Worm (Caenorhabditis elegans) whole organism, mixed stage, embryonic: ENCODE data around the gene flap-1.

Experiments used
- M03D4.4 ChIP-seq: sonication (generic microtip); optimal IDR thresholded peaks from 2 replicates; lab custom pipeline; 2017; ENCODE audit warnings: mild to moderate bottlenecking, missing genetic modification characterization, missing compliant biosample characterization
- bed-3 ChIP-seq: fragments of 200-800 bp; sonication (Bioruptor generic); optimal IDR thresholded peaks from 3 replicates; lab custom pipeline; 2018; ENCODE audit warnings: mild to moderate bottlenecking, missing genetic modification characterization, moderate library complexity, missing compliant biosample characterization
- blmp-1 ChIP-seq: fragments of 150-350 bp; optimal IDR thresholded peaks from 2 replicates; lab custom pipeline; 2014; ENCODE audit warnings: missing biosample characterization, missing genetic modification characterization
- ceh-39 ChIP-seq: fragments of 150-350 bp; optimal IDR thresholded peaks from 2 replicates; lab custom pipeline; 2014; ENCODE audit warnings: missing biosample characterization, missing genetic modification characterization
- ceh-43 ChIP-seq: fragments of 200-800 bp; sonication (Bioruptor generic); optimal IDR thresholded peaks from 2 replicates; lab custom pipeline; 2018; ENCODE audit warnings: mild to moderate bottlenecking, missing genetic modification characterization, moderate library complexity, missing compliant biosample characterization
- ceh-83 ChIP-seq: fragments of 200-800 bp; sonication (Bioruptor generic); optimal IDR thresholded peaks from 2 replicates; lab custom pipeline; 2018; ENCODE audit warnings: mild to moderate bottlenecking, missing genetic modification characterization, missing compliant biosample characterization
- ces-1 ChIP-seq: fragments of 150-350 bp; optimal IDR thresholded peaks from 2 replicates; lab custom pipeline; 2014; ENCODE audit warnings: missing biosample characterization, missing genetic modification reagents, missing genetic modification characterization
- cnd-1 ChIP-seq: fragments of 200-800 bp; sonication (Bioruptor generic); optimal IDR thresholded peaks from 2 replicates; lab custom pipeline; 2018; ENCODE audit warnings: mild to moderate bottlenecking, missing genetic modification characterization, missing compliant biosample characterization
- drap-1 ChIP-seq: fragments of 200-800 bp; sonication (Bioruptor generic); optimal IDR thresholded peaks from 3 replicates; lab custom pipeline; 2018; ENCODE audit warnings: mild to moderate bottlenecking, missing genetic modification characterization, missing compliant biosample characterization
- elt-1 ChIP-seq: sonication (generic microtip); optimal IDR thresholded peaks from 2 replicates; lab custom pipeline; 2017; ENCODE audit warnings: missing genetic modification characterization, mild to moderate bottlenecking, missing compliant biosample characterization, antibody characterized with exemption, moderate library complexity, borderline replicate concordance; ENCODE audit not compliant: insufficient read depth
- elt-3 ChIP-seq: fragments of 150-350 bp; optimal IDR thresholded peaks from 2 replicates; lab custom pipeline; 2014; ENCODE audit warnings: missing biosample characterization, missing genetic modification characterization
- hlh-1 ChIP-seq: fragments of 150-350 bp; optimal IDR thresholded peaks from 2 replicates; lab custom pipeline; 2014; ENCODE audit warnings: missing biosample characterization, missing genetic modification reagents, missing genetic modification characterization
- lin-13 ChIP-seq: fragments of 150-350 bp; optimal IDR thresholded peaks from 2 replicates; lab custom pipeline; 2014; ENCODE audit warnings: missing biosample characterization, missing genetic modification characterization
- lin-32 ChIP-seq: fragments of 200-800 bp; sonication (Bioruptor generic); optimal IDR thresholded peaks from 2 replicates; lab custom pipeline; 2018; ENCODE audit warnings: mild to moderate bottlenecking, missing genetic modification characterization, missing compliant biosample characterization
- mab-5 ChIP-seq: fragments of 150-350 bp; optimal IDR thresholded peaks from 2 replicates; lab custom pipeline; 2014; ENCODE audit warnings: missing biosample characterization, missing genetic modification characterization
- mls-2 ChIP-seq: sonication (generic microtip); optimal IDR thresholded peaks from 2 replicates; lab custom pipeline; 2016; ENCODE audit warnings: mild to moderate bottlenecking, missing genetic modification characterization, moderate library complexity, missing compliant biosample characterization
- nhr-12 ChIP-seq: fragments of 150-350 bp; optimal IDR thresholded peaks from 2 replicates; lab custom pipeline; 2014; ENCODE audit warnings: missing biosample characterization, missing genetic modification characterization
- nhr-2 ChIP-seq: fragments of 150-350 bp; optimal IDR thresholded peaks from 2 replicates; lab custom pipeline; 2014; ENCODE audit warnings: missing biosample characterization, missing genetic modification characterization
- nhr-28 ChIP-seq: fragments of 150-350 bp; optimal IDR thresholded peaks from 2 replicates; lab custom pipeline; 2014; ENCODE audit warnings: missing biosample characterization, missing genetic modification characterization
- nhr-76 ChIP-seq: sonication (generic microtip); optimal IDR thresholded peaks from 2 replicates; lab custom pipeline; 2017; ENCODE audit warnings: missing biosample characterization, missing genetic modification characterization
- pha-4 ChIP-seq: fragments of 150-350 bp; optimal IDR thresholded peaks from 2 replicates; lab custom pipeline; 2018; ENCODE audit warnings: missing biosample characterization, missing genetic modification reagents, missing genetic modification characterization
- sem-2 ChIP-seq: fragments of 200-800 bp; sonication (Bioruptor generic); optimal IDR thresholded peaks from 2 replicates; lab custom pipeline; 2018; ENCODE audit warnings: mild to moderate bottlenecking, missing genetic modification characterization, missing compliant biosample characterization
- snpc-4 ChIP-seq: fragments of 150-350 bp; optimal IDR thresholded peaks from 2 replicates; lab custom pipeline; 2014; ENCODE audit warnings: missing biosample characterization, missing genetic modification characterization
- sptf-1 ChIP-seq: sonication (generic microtip); optimal IDR thresholded peaks from 2 replicates; lab custom pipeline; 2017; ENCODE audit warnings: mild to moderate bottlenecking, missing genetic modification characterization, moderate library complexity, missing compliant biosample characterization
- tbx-8 ChIP-seq: fragments of 200-800 bp; sonication (Bioruptor generic); optimal IDR thresholded peaks from 2 replicates; lab custom pipeline; 2018; ENCODE audit warnings: mild to moderate bottlenecking, missing genetic modification characterization, moderate library complexity, missing compliant biosample characterization
- unc-120 ChIP-seq: sonication (generic microtip); optimal IDR thresholded peaks from 2 replicates; lab custom pipeline; 2017; ENCODE audit warnings: missing genetic modification characterization, missing compliant biosample characterization; ENCODE audit not compliant: poor library complexity, severe bottlenecking
- unc-39 ChIP-seq: fragments of 150-350 bp; optimal IDR thresholded peaks from 2 replicates; lab custom pipeline; 2014; ENCODE audit warnings: missing biosample characterization, missing genetic modification characterization
- unc-62 ChIP-seq: fragments of 150-350 bp; optimal IDR thresholded peaks from 2 replicates; lab custom pipeline; 2014; ENCODE audit warnings: missing biosample characterization, missing genetic modification reagents, missing genetic modification characterization
- zip-8 ChIP-seq: fragments of 150-350 bp; optimal IDR thresholded peaks from 2 replicates; lab custom pipeline; 2014; ENCODE audit warnings: missing biosample characterization, missing genetic modification characterization
- ztf-11 ChIP-seq: fragments of 150-350 bp; optimal IDR thresholded peaks from 2 replicates; lab custom pipeline; 2014; ENCODE audit warnings: missing biosample characterization, missing genetic modification characterization

Gene flap-1

DNA sequence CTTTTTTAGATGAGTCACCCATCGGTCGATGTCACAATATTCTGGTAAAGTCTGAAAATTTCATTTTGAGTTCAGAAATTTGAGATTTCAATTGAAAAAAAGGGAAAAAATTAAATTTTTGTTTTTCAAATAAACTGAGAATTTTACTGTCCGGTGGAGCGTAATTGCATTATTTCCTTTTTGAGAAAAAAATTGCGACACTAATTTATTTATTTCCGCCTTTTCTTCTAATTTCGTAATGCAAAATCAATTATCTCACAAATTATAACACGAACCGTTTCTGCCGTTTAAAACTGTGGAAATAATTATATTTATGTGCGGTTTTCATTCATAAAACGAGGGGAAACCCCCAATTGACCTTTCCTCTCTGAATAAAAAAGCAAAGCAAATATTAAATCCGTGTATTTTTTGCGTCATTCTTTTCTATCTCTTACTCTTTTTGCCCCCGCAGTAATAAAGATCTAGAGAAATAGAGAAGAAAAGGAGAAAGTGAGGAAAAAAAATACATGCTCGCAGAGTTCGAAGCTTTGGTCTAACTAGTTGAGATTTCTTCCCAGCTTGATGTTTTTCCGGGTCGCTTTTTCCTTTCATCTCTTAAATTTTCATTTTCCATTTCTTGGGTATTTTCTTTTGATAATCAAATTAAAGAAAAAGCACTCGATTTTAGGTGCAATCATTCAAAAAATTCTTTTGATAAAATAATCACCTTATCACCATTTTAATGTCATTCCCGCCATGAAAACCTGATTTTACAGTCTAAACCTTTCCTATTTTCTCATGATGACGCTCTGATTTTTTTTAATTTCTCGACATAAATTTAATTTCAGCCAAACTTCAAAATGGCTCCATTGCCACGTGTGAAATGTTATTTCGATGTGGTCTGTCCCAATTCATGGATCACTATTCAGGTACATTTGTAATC, 25.3 kb downstream of the flap-1 start, which contains the start of the genes brc-2 and T07E3.3:
Gene brc-2, minus strand, starts transcription at position 51 of the 922 bp plus-strand sequence.
Gene T07E3.3, plus strand, starts transcription at position 822 of the 922 bp plus-strand sequence.
- TF ChIP-seq ceh-83 (GFP tag; lab: Kevin White, UChicago) = no peak
- peak; percentile 86 for TF ChIP-seq ces-1
- TF ChIP-seq ceh-43 (GFP tag; lab: Kevin White, UChicago) = peak; percentile 41
- TF ChIP-seq nhr-12 (tag; lab: Kevin White, UChicago) = no peak

DNA sequence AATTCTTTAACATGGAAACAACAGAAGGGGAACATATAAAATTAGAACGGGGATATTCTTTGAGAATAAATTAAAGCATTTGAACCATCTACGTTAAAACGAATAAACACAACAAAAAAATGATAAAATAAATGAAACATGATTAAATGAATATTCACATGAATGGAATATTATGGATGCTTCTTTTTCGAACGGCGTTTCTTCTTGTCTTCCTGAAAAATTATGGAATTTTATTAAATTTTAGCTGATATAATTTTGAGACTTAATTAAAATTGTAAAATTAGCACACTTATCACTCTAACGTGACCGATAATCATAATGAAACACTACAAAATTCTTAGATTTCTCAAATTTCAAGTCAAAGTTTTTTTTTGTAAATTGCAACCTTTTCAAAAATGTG, 28.0 kb downstream of the flap-1 start:
- no peak for TF ChIP-seq unc-62 (GFP tag; lab: Kevin White, UChicago)
- no peak for TF ChIP-seq blmp-1 (tag; lab: Kevin White, UChicago)
- no peak for TF ChIP-seq unc-39 (tag; lab: Kevin White, UChicago)
- no peak for TF ChIP-seq mls-2 (tag; lab: Kevin White, UChicago)
- no peak for TF ChIP-seq zip-8 (tag; lab: Kevin White, UChicago)
- TF ChIP-seq pha-4 (tag; lab: Kevin White, UChicago) = no peak
- no peak for TF ChIP-seq cnd-1
- no peak for TF ChIP-seq snpc-4 (tag; lab: Kevin White, UChicago)
- no peak for TF ChIP-seq elt-1 (tag; lab: Kevin White, UChicago)
- no peak for TF ChIP-seq tbx-8 (GFP tag; lab: Kevin White, UChicago)
- TF ChIP-seq, all 35 proteins: peak for 0

DNA sequence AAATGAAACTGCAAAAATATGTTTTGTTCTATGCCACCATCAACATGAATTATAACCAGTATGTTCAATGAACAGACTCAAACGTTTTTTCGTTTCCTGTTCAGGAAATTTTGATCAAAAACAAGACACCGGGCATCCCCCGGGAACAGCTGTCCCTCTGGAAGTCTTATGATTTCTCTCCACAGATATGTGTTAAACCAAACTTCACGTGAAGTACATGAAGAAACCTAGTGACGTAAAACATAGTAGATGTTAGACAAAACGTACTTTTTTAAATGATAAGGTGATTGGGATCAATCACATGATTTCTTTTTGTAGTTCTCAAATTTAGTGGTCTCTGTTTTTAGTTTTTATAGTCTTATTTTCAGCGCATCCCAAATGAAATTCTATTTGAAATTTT, 30.1 kb downstream of the flap-1 start:
- TF ChIP-seq tbx-8 (GFP tag; lab: Kevin White, UChicago) (no peak), M03D4.4 (tag; lab: Kevin White, UChicago) (no peak), ceh-39 (tag; lab: Kevin White, UChicago) (no peak), unc-120 (tag; lab: Kevin White, UChicago) (peak; percentile 60), ceh-43 (GFP tag; lab: Kevin White, UChicago) (no peak), elt-1 (tag; lab: Kevin White, UChicago) (no peak), sem-2 (no peak), hlh-1 (tag; lab: Kevin White, UChicago) (peak; percentile 28)

DNA sequence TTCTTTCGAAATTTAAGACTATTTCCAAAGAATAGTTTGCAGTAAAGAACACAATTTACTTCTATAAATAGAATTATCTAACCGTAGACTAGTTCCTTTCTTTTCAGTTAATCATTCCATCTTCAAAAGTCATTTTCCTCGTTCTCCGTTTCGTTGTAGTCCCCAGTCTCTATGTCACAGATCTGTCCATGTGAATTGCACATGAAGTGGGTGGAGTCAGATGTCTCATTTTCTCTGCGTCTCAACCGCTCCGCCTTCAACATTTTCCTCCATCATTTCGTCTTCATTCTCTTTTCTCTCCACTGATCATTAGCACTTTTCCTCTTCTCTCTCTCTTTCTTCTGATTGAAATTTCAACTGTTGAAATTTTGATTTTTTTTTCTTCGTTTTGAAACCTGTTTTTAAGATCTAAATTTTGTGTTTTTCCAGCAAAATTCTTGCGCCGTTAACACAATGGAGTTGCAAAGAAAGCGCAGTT, 31.0 kb downstream of the flap-1 start, which contains the start of gene T07E3.4:
Gene T07E3.4, plus strand, starts transcription at position 428 of the 478 bp plus-strand sequence.
- TF ChIP-seq ztf-11 (tag; lab: Kevin White, UChicago) (no peak), unc-62 (GFP tag; lab: Kevin White, UChicago) (peak; percentile 73), ces-1 (peak; percentile 61), drap-1 (GFP tag; lab: Kevin White, UChicago) (no peak), hlh-1 (tag; lab: Kevin White, UChicago) (peak; percentile 18)
- TF ChIP-seq, all 35 proteins: peak for 3

DNA sequence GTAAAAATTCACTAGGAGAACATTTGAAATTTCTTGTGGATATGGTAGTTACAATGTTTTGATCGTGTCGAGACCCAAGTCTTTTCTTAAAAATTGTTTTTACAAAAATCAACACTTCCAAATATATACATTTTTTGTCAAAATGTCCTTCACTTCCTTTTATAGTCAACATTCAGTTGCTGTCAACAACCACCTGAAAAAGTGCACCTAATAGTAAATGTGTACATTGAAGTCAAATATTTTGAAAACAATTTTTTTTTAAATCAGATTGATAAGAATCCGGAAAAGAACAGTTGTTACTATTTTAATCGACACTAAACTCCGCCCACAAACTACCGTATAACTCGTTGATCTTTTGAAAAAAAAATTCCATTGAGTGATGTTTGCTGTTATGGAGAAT, 32.9 kb downstream of the flap-1 start:
- no peak for TF ChIP-seq hlh-1 (tag; lab: Kevin White, UChicago)
- TF ChIP-seq nhr-12 (tag; lab: Kevin White, UChicago) = no peak
- no peak for TF ChIP-seq zip-8 (tag; lab: Kevin White, UChicago)
- no peak for TF ChIP-seq unc-120 (tag; lab: Kevin White, UChicago)
- TF ChIP-seq lin-32 (GFP tag; lab: Kevin White, UChicago) = no peak
- no peak for TF ChIP-seq mab-5 (tag; lab: Kevin White, UChicago)
- no peak for TF ChIP-seq ztf-11 (tag; lab: Kevin White, UChicago)
- TF ChIP-seq elt-3 = no peak
- no peak for TF ChIP-seq nhr-76
- TF ChIP-seq bed-3 (GFP tag; lab: Kevin White, UChicago) = no peak
- TF ChIP-seq snpc-4 (tag; lab: Kevin White, UChicago) = no peak
- no peak for TF ChIP-seq nhr-2
- TF ChIP-seq lin-13 (tag; lab: Kevin White, UChicago) = no peak
- TF ChIP-seq pha-4 (tag; lab: Kevin White, UChicago) = no peak
- TF ChIP-seq ceh-83 (GFP tag; lab: Kevin White, UChicago) = no peak
- no peak for TF ChIP-seq ceh-39 (tag; lab: Kevin White, UChicago)
- no peak for TF ChIP-seq sptf-1 (tag; lab: Kevin White, UChicago)
- no peak for TF ChIP-seq nhr-28 (tag; lab: Kevin White, UChicago)
- TF ChIP-seq cnd-1 = no peak
